Fruit fly (Drosophila melanogaster) whole organism, embryonic: ENCODE measurements around the gene Rtca.
A peak's percentile ranks its signal among the peaks of the same experiment; 100 is the strongest.

Source experiments
- Ada2b ChIP-seq: fragments of 200-800 bp; sonication (Bioruptor generic); IDR thresholded peaks from 2 replicates; pipeline ENCODE4 v1.3.6; 2022; ENCODE audit warnings: missing biosample characterization, missing genetic modification characterization
- CG10209 ChIP-seq: fragments of 200-800 bp; sonication (Bioruptor generic); optimal IDR thresholded peaks from 3 replicates; lab custom pipeline; 2017; ENCODE audit warnings: missing biosample characterization, mild to moderate bottlenecking, missing genetic modification characterization, missing genetic modification reagents
- CG10321 ChIP-seq: fragments of 200-800 bp; sonication (Bioruptor generic); IDR thresholded peaks from 2 replicates; pipeline ENCODE4 v1.3.6; 2022; ENCODE audit warnings: missing biosample characterization, missing genetic modification characterization
- CG12219 ChIP-seq: fragments of 200-800 bp; sonication (Bioruptor generic); optimal IDR thresholded peaks from 3 replicates; lab custom pipeline; 2018; ENCODE audit warnings: missing biosample characterization, mild to moderate bottlenecking, missing genetic modification characterization
- CG12391 ChIP-seq: fragments of 200-800 bp; sonication (Bioruptor generic); optimal IDR thresholded peaks from 3 replicates; lab custom pipeline; 2018; ENCODE audit warnings: missing biosample characterization, mild to moderate bottlenecking, missing genetic modification characterization, moderate library complexity
- CG12744 ChIP-seq: fragments of 200-800 bp; sonication (Bioruptor generic); optimal IDR thresholded peaks from 2 replicates; lab custom pipeline; 2016; ENCODE audit warnings: missing biosample characterization, missing genetic modification characterization
- CG12942 ChIP-seq: fragments of 200-800 bp; sonication (Bioruptor generic); optimal IDR thresholded peaks from 3 replicates; lab custom pipeline; 2016; ENCODE audit warnings: missing biosample characterization, missing genetic modification characterization
- CG13123 ChIP-seq: fragments of 200-800 bp; sonication (Bioruptor generic); optimal IDR thresholded peaks from 2 replicates; lab custom pipeline; 2016; ENCODE audit warnings: missing biosample characterization, missing genetic modification characterization
- CG13296 ChIP-seq: fragments of 200-800 bp; sonication (Bioruptor generic); optimal IDR thresholded peaks from 3 replicates; lab custom pipeline; 2018; ENCODE audit warnings: missing biosample characterization, mild to moderate bottlenecking, missing genetic modification characterization
- CG13894 ChIP-seq: fragments of 200-800 bp; sonication (Bioruptor generic); optimal IDR thresholded peaks from 3 replicates; lab custom pipeline; 2018; ENCODE audit warnings: missing biosample characterization, mild to moderate bottlenecking, missing genetic modification characterization, moderate library complexity
- CG17186 ChIP-seq: fragments of 200-800 bp; sonication (Bioruptor generic); optimal IDR thresholded peaks from 3 replicates; lab custom pipeline; 2017; ENCODE audit warnings: missing biosample characterization, missing genetic modification reagents, missing genetic modification characterization
- CG17361 ChIP-seq: fragments of 200-800 bp; sonication (Bioruptor generic); IDR thresholded peaks from 3 replicates; pipeline ENCODE4 v1.3.6; 2022; ENCODE audit warnings: missing biosample characterization, missing genetic modification characterization
- CG17912 ChIP-seq: fragments of 200-800 bp; sonication (Bioruptor generic); optimal IDR thresholded peaks from 2 replicates; lab custom pipeline; 2018; ENCODE audit warnings: missing biosample characterization, mild to moderate bottlenecking, missing genetic modification characterization
- CG32767 ChIP-seq: fragments of 200-800 bp; sonication (Bioruptor generic); IDR thresholded peaks from 2 replicates; pipeline ENCODE4 v1.3.6; 2022; ENCODE audit warnings: missing biosample characterization, missing genetic modification characterization
- CG3726 ChIP-seq: fragments of 200-800 bp; sonication (Bioruptor generic); IDR thresholded peaks from 3 replicates; pipeline ENCODE4, ENCODE4 v1.3.6; 2022; ENCODE audit warnings: missing biosample characterization, missing genetic modification characterization
- CG6791 ChIP-seq: fragments of 200-800 bp; sonication (Bioruptor generic); IDR thresholded peaks from 3 replicates; pipeline ENCODE4 v1.3.6; 2022; ENCODE audit warnings: missing biosample characterization, missing genetic modification characterization; ENCODE audit not compliant: partially characterized antibody
- D19B ChIP-seq: fragments of 200-800 bp; sonication (Bioruptor generic); optimal IDR thresholded peaks from 2 replicates; lab custom pipeline; 2017; ENCODE audit warnings: missing biosample characterization, mild to moderate bottlenecking, missing genetic modification characterization
- Dad ChIP-seq: fragments of 200-800 bp; sonication (Bioruptor generic); optimal IDR thresholded peaks from 3 replicates; lab custom pipeline; 2016; ENCODE audit warnings: missing biosample characterization, missing genetic modification characterization
- Dbx ChIP-seq: fragments of 200-800 bp; sonication (Bioruptor generic); IDR thresholded peaks from 3 replicates; pipeline ENCODE4 v1.3.6; 2022; ENCODE audit warnings: missing biosample characterization, missing genetic modification characterization
- Gsc ChIP-seq: fragments of 200-800 bp; sonication (Bioruptor generic); IDR thresholded peaks from 2 replicates; pipeline ENCODE4 v1.3.6; 2022; ENCODE audit warnings: missing biosample characterization, missing genetic modification characterization
- NFAT ChIP-seq: fragments of 200-800 bp; sonication (Bioruptor generic); IDR thresholded peaks from 2 replicates; pipeline ENCODE4 v1.3.6; 2022; ENCODE audit warnings: missing biosample characterization, missing genetic modification characterization
- NK7.1 ChIP-seq: fragments of 200-800 bp; sonication (Bioruptor generic); optimal IDR thresholded peaks from 3 replicates; lab custom pipeline; 2016; ENCODE audit warnings: missing biosample characterization, missing genetic modification characterization
- Neu2 ChIP-seq: fragments of 200-800 bp; sonication (Bioruptor generic); optimal IDR thresholded peaks from 3 replicates; lab custom pipeline; 2016; ENCODE audit warnings: missing biosample characterization, missing genetic modification characterization, borderline replicate concordance
- NfI ChIP-seq: fragments of 200-800 bp; sonication (Bioruptor generic); optimal IDR thresholded peaks from 3 replicates; lab custom pipeline; 2018; ENCODE audit warnings: missing biosample characterization, mild to moderate bottlenecking, missing genetic modification characterization, moderate library complexity
- al ChIP-seq: fragments of 200-800 bp; sonication (Bioruptor generic); IDR thresholded peaks from 2 replicates; pipeline ENCODE4 v1.3.6; 2022; ENCODE audit warnings: missing biosample characterization, missing genetic modification characterization
- amos ChIP-seq: fragments of 200-800 bp; sonication (Bioruptor generic); IDR thresholded peaks from 2 replicates; pipeline ENCODE4 v1.3.6; 2022; ENCODE audit warnings: missing biosample characterization, missing genetic modification characterization; ENCODE audit not compliant: partially characterized antibody
- bigmax ChIP-seq: fragments of 200-800 bp; sonication (Bioruptor generic); optimal IDR thresholded peaks from 2 replicates; lab custom pipeline; 2018; ENCODE audit warnings: missing biosample characterization, mild to moderate bottlenecking, missing genetic modification characterization
- dmrt11E ChIP-seq: fragments of 200-800 bp; sonication (Bioruptor generic); optimal IDR thresholded peaks from 3 replicates; lab custom pipeline; 2018; ENCODE audit warnings: missing biosample characterization, mild to moderate bottlenecking, missing genetic modification characterization, moderate library complexity
- fd96Cb ChIP-seq: fragments of 200-800 bp; sonication (Bioruptor generic); optimal IDR thresholded peaks from 2 replicates; lab custom pipeline; 2018; ENCODE audit warnings: missing biosample characterization, mild to moderate bottlenecking, missing genetic modification characterization, moderate library complexity
- gsb-n ChIP-seq: fragments of 200-800 bp; sonication (Bioruptor generic); optimal IDR thresholded peaks from 3 replicates; lab custom pipeline; 2018; ENCODE audit warnings: missing biosample characterization, mild to moderate bottlenecking, missing genetic modification characterization
- gt ChIP-seq: fragments of 200-800 bp; sonication (Bioruptor generic); IDR thresholded peaks from 2 replicates; pipeline ENCODE4 v1.3.6; 2022; ENCODE audit warnings: missing biosample characterization, missing genetic modification characterization
- jigr1 ChIP-seq: fragments of 200-800 bp; sonication (Bioruptor generic); IDR thresholded peaks from 3 replicates; pipeline ENCODE4 v1.3.6; 2022; ENCODE audit warnings: missing biosample characterization, missing genetic modification characterization
- lmd ChIP-seq: fragments of 200-800 bp; sonication (Bioruptor generic); IDR thresholded peaks from 2 replicates; pipeline ENCODE4 v1.3.6; 2022; ENCODE audit warnings: missing biosample characterization, missing genetic modification characterization
- luna ChIP-seq: fragments of 200-800 bp; sonication (Bioruptor generic); optimal IDR thresholded peaks from 2 replicates; lab custom pipeline; 2016; ENCODE audit warnings: missing biosample characterization, missing genetic modification characterization
- maf-S ChIP-seq: fragments of 200-800 bp; sonication (Bioruptor generic); optimal IDR thresholded peaks from 2 replicates; lab custom pipeline; 2016; ENCODE audit warnings: missing biosample characterization, missing genetic modification characterization
- nom ChIP-seq: fragments of 200-800 bp; sonication (Bioruptor generic); optimal IDR thresholded peaks from 2 replicates; lab custom pipeline; 2017; ENCODE audit warnings: missing biosample characterization, missing genetic modification characterization, mild to moderate bottlenecking, moderate library complexity, missing genetic modification reagents
- odd ChIP-seq: fragments of 200-800 bp; sonication (Bioruptor generic); optimal IDR thresholded peaks from 2 replicates; lab custom pipeline; 2017; ENCODE audit warnings: missing biosample characterization, mild to moderate bottlenecking, missing genetic modification characterization
- phol ChIP-seq: fragments of 200-800 bp; sonication (Bioruptor generic); optimal IDR thresholded peaks from 3 replicates; lab custom pipeline; 2018; ENCODE audit warnings: missing biosample characterization, mild to moderate bottlenecking, missing genetic modification characterization, moderate library complexity
- pum ChIP-seq: fragments of 200-800 bp; sonication (Bioruptor generic); optimal IDR thresholded peaks from 2 replicates; lab custom pipeline; 2016; ENCODE audit warnings: missing biosample characterization, missing genetic modification characterization
- ranshi ChIP-seq: fragments of 200-800 bp; sonication (Bioruptor generic); IDR thresholded peaks from 2 replicates; pipeline ENCODE4 v1.3.6; 2022; ENCODE audit warnings: missing biosample characterization, missing genetic modification characterization
- rib ChIP-seq: fragments of 200-800 bp; sonication (Bioruptor generic); IDR thresholded peaks from 2 replicates; pipeline ENCODE4 v1.3.6; 2022; ENCODE audit warnings: missing biosample characterization, missing genetic modification characterization
- sc ChIP-seq, 3 experiments: fragments of >200 bp in 2 of 3; fragments of 200-800 bp in 1 of 3; sonication (Bioruptor generic) in 1 of 3; optimal IDR thresholded peaks; 2 replicates in 2 of 3; 3 replicates in 1 of 3; lab custom pipeline; 2017; ENCODE audit warnings: mild to moderate bottlenecking in 1 of 3, missing biosample characterization in 1 of 3, missing genetic modification characterization in 1 of 3, missing genetic modification reagents in 1 of 3
- scrt ChIP-seq: fragments of 200-800 bp; sonication (Bioruptor generic); optimal IDR thresholded peaks from 2 replicates; lab custom pipeline; 2018; ENCODE audit warnings: missing biosample characterization, mild to moderate bottlenecking, missing genetic modification characterization, moderate library complexity
- sim ChIP-seq: fragments of 200-800 bp; sonication (Bioruptor generic); IDR thresholded peaks from 2 replicates; pipeline ENCODE4 v1.3.6; 2022; ENCODE audit warnings: missing biosample characterization, missing genetic modification characterization
- sima ChIP-seq: fragments of 200-800 bp; sonication (Bioruptor generic); optimal IDR thresholded peaks from 2 replicates; lab custom pipeline; 2016; ENCODE audit warnings: missing biosample characterization, missing genetic modification characterization
- ttk ChIP-seq: fragments of 200-800 bp; sonication (Bioruptor generic); IDR thresholded peaks from 2 replicates; pipeline ENCODE4 v2.1.2; 2022; ENCODE audit warnings: missing biosample characterization, missing genetic modification characterization
- tup ChIP-seq: fragments of 200-800 bp; sonication (Bioruptor generic); optimal IDR thresholded peaks from 2 replicates; lab custom pipeline; 2016; ENCODE audit warnings: missing biosample characterization, mild to moderate bottlenecking, missing genetic modification characterization, moderate library complexity
- vvl ChIP-seq: fragments of 200-800 bp; sonication (Bioruptor generic); IDR thresholded peaks from 2 replicates; pipeline ENCODE4 v1.3.6; 2022; ENCODE audit warnings: missing biosample characterization, missing genetic modification characterization

Gene Rtca

DNA sequence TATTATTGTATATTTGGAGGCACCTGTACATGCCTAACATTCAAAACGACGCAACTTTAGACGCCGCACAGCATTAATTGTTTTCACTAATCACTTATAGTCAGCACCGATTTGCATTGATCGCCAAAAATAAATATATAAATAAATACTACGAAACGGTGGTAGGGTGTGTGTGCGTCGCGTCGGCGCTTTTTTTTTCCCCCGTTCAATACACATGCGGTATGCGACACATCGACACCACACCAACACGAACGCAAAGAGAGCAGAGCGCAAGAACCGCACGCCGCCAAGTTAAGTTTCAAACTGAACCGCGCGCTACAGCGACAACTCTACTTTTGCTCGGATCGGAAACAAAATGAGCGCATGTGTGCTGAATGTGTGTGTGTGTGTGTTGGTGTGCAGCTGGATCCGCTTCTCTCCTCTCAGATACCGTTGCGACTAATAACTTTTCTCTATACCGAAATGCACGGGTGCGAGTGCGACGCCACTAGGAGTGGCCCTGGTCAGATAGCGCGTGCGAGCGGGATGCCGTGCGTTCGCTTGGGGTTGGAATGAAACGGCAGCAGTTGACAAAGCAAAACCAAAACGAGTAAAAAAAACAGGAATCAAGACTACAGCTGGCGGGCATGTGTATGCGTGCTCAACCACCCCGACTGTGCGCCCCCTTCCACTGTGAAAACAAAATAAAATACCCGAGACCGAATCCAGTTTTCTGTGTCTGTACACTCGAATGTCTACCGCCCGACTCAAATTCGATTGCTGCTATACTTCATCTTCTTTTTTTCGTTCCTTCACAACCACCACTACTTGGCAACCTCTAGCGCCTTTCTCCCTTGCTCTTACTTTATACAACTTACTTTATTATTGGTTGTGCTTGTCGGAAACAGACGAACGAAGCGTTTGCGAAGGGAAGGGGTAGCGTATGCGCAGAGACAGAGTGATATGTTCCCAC, 51.1 kb downstream of the Rtca start, which contains the start of gene ph-d (continued):
- TF ChIP-seq D19B (GFP tag; lab: Kevin White, UChicago) (peak; percentile 28), Ada2b (GFP tag; lab: Robert Waterston, UW) (peak; percentile 26; the same call in 1 of the 2 replicates), CG12744 (GFP tag; lab: Kevin White, UChicago) (no peak), ttk (GFP tag; lab: Robert Waterston, UW) (peak; percentile 26), CG10209 (GFP tag; lab: Kevin White, UChicago) (peak; percentile 55), al (no peak), gt (GFP tag; lab: Robert Waterston, UW) (no peak), maf-S (GFP tag; lab: Kevin White, UChicago) (no peak), Dbx (GFP tag; lab: Robert Waterston, UW) (peak; percentile 32; the same call in 1 of the 3 replicates), luna (GFP tag; lab: Kevin White, UChicago) (no peak), CG12942 (GFP tag; lab: Kevin White, UChicago) (no peak), nom (peak; percentile 88), Gsc (no peak), CG17186 (GFP tag; lab: Kevin White, UChicago) (no peak), CG13123 (GFP tag; lab: Kevin White, UChicago) (peak; percentile 3), CG6791 (no peak), dmrt11E (tag; lab: Kevin White, UChicago) (peak; percentile 44), bigmax (GFP tag; lab: Kevin White, UChicago) (no peak), Dad (GFP tag; lab: Kevin White, UChicago) (no peak), ranshi (no peak), sima (GFP tag; lab: Kevin White, UChicago) (no peak), Neu2 (GFP tag; lab: Kevin White, UChicago) (peak; percentile 67), CG3726 (GFP tag; lab: Robert Waterston, UW) (no peak), sc (optimal IDR thresholded peaks at IDR 0.05; lab: Kevin White, UChicago) (no peak), sc (GFP tag; optimal IDR thresholded peaks at IDR 0.05; lab: Kevin White, UChicago) (peak; percentile 62), sim (GFP tag; lab: Robert Waterston, UW) (no peak), rib (GFP tag; lab: Robert Waterston, UW) (no peak), NFAT (GFP tag; lab: Robert Waterston, UW) (peak; percentile 45), NK7.1 (peak; percentile 3), tup (GFP tag; lab: Kevin White, UChicago) (no peak), CG17912 (GFP tag; lab: Kevin White, UChicago) (no peak), jigr1 (GFP tag; lab: Robert Waterston, UW) (no peak), odd (GFP tag; lab: Kevin White, UChicago) (peak; percentile 1), phol (tag; lab: Kevin White, UChicago) (peak; percentile 51), amos (no peak), CG32767 (peak; percentile 99), vvl (GFP tag; lab: Robert Waterston, UW) (peak; percentile 70), gsb-n (tag; lab: Kevin White, UChicago) (peak; percentile 17), CG12219 (GFP tag; lab: Kevin White, UChicago) (no peak), CG10321 (GFP tag; lab: Robert Waterston, UW) (peak; percentile 98), fd96Cb (tag; lab: Kevin White, UChicago) (peak; percentile 50), NfI (GFP tag; lab: Kevin White, UChicago) (peak; percentile 31), lmd (GFP tag; lab: Robert Waterston, UW) (peak; percentile 46; the same call in 1 of the 2 replicates), CG17361 (GFP tag; lab: Robert Waterston, UW) (peak; percentile 59; the same call in 2 of the 3 replicates), scrt (peak; percentile 48), CG12391 (tag; lab: Kevin White, UChicago) (peak; percentile 44), CG13296 (GFP tag; lab: Kevin White, UChicago) (peak; percentile 47), CG13894 (tag; lab: Kevin White, UChicago) (peak; percentile 65), pum (GFP tag; lab: Kevin White, UChicago) (no peak)
